Fruit fly (Drosophila melanogaster): ENCODE data around the gene InR.

- no peak for TF ChIP-seq Met (GFP tag; optimal IDR thresholded peaks at IDR 0.05)
- no peak for TF ChIP-seq CG32006 (GFP tag; optimal IDR thresholded peaks at IDR 0.05)
Measured at dm6 chr3R:21645904-21646664, 27.0 kb upstream of the InR start.

All from whole organism, prepupa.